Fruit fly (Drosophila melanogaster) whole organism, wandering third instar larva: ENCODE measurements around the gene CG11714.

ENCODE experiments used
- CG32264 ChIP-seq: fragments of 200-800 bp; sonication (Bioruptor generic); optimal IDR thresholded peaks from 2 replicates; lab custom pipeline; 2016; ENCODE audit warnings: missing biosample characterization, missing genetic modification characterization
- Dfd ChIP-seq: fragments of >200 bp; optimal IDR thresholded peaks from 2 replicates; lab custom pipeline; 2017; ENCODE audit warnings: missing biosample characterization, missing genetic modification characterization
- dsf ChIP-seq: sonication (Bioruptor generic); optimal IDR thresholded peaks from 2 replicates; lab custom pipeline; 2016; ENCODE audit warnings: missing biosample characterization, missing genetic modification characterization, borderline replicate concordance
- ey ChIP-seq: fragments of 200-800 bp; sonication (Bioruptor generic); optimal IDR thresholded peaks from 2 replicates; lab custom pipeline; 2016; ENCODE audit warnings: missing biosample characterization, missing genetic modification characterization
- jim ChIP-seq: fragments of 175-275, 200-325 bp; sonication (Bioruptor generic); optimal IDR thresholded peaks from 2 replicates; lab custom pipeline; 2016; ENCODE audit warnings: missing biosample characterization, mild to moderate bottlenecking, missing genetic modification characterization
- pan ChIP-seq: fragments of >200 bp; optimal IDR thresholded peaks from 2 replicates; lab custom pipeline; 2017
- psq ChIP-seq: fragments of 200-800 bp; sonication (Bioruptor generic); optimal IDR thresholded peaks from 3 replicates; lab custom pipeline; 2017; ENCODE audit warnings: missing biosample characterization, mild to moderate bottlenecking, missing genetic modification characterization, moderate library complexity
- woc ChIP-seq: sonication (Bioruptor generic); optimal IDR thresholded peaks from 2 replicates; lab custom pipeline; 2016; ENCODE audit warnings: missing biosample characterization, mild to moderate bottlenecking, missing genetic modification characterization

DNA sequence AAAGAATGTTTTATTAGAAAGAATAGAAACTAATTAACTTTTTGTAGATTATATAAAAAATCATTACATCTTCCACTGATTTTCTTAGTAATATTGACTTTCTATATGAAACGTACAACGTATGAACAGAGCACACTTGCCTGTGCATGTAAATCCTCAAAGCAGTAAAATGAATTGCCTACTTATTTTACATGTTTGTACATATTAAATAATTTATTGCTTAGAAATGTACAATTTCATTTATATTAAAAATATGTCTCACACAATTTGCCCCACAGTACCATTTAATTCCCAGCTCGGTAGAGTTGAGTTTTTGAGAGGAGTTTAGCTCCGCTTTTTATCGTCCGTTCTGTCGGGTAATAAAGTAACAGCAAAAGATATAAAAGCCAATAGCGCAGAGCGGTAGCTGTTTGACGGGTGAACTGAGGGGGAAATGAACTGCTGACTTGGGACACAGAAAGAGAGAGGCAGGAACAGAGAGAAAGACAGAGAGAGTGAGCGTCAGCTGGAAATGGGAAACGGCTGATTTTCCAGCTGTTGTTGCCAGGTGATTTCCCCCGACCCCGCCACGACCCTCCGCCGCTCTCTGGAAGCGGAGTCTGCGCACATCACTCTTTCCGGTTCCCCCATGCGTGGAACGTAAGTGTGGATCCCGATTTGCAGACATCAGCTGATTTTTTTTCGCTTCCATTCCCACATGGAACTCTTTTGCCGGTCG is 29.3 kb downstream of the CG11714 start:
- no peak for TF ChIP-seq jim (GFP tag; lab: Kevin White, UChicago)
- peak; percentile 12 for TF ChIP-seq psq (GFP tag; lab: Kevin White, UChicago)
- TF ChIP-seq Dfd (GFP tag; lab: Kevin White, UChicago): no peak
- TF ChIP-seq CG32264 (GFP tag; lab: Kevin White, UChicago): no peak
- no peak for TF ChIP-seq dsf (GFP tag; lab: Kevin White, UChicago)
- no peak for TF ChIP-seq woc
- no peak for TF ChIP-seq pan (lab: Kevin White, UChicago)
- no peak for TF ChIP-seq ey
